Worm (Caenorhabditis elegans): ENCODE measurements around the gene F21A3.3.

F21A3.3 gene

DNA sequence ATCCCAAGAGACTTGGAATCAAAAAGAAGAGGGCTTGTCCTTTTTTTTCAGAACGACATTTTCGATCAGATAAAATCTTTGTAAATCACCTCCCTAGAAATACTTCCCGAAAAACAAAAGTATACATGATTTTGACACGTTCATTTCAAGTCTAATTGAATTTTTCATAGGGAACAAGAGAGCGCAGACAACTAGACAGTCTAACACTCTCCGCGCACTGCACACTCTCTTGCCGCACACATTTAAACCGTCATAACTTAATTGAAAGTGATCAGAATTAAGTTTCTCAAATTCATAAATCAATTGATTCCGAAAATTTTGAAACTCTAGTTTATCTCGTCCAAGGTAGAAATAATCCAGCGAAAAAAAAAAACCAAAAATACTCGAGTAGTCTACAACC, 42.2 kb downstream of the F21A3.3 start:
- no peak for TF ChIP-seq fos-1 (tag; optimal IDR thresholded peaks at IDR 0.05)
- no peak for TF ChIP-seq crh-2 (tag; optimal IDR thresholded peaks at IDR 0.05)
- no peak for TF ChIP-seq elt-1 (tag; optimal IDR thresholded peaks at IDR 0.05)

DNA sequence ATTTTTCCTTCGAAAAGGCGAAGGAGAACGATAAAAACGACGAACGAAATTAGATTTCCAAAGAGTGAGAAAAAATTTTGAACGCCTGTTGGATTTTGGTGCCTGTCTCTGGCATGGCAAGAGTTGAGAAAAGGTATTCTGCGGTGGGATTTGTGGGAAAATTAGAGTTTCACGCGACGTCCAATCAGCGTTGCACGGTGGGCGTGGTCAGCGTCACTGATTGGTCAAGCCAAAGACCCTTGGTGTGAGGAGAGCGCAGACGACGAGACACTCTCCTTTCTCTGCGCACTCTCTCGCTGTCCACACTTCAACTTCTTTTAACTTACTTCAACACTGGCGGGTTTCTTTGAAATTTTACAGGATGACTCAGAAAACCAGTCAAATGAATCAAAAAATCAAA, 45.0 kb downstream of the F21A3.3 start:
- TF ChIP-seq sem-4 (tag; optimal IDR thresholded peaks at IDR 0.05) = no peak
- TF ChIP-seq nhr-237 (tag; optimal IDR thresholded peaks at IDR 0.05) = no peak
- no peak for TF ChIP-seq snpc-4 (tag; optimal IDR thresholded peaks at IDR 0.05)
- TF ChIP-seq aly-2 (tag; optimal IDR thresholded peaks at IDR 0.05) = no peak
- TF ChIP-seq elt-1 (tag; optimal IDR thresholded peaks at IDR 0.05) = no peak
- TF ChIP-seq crh-2 (tag; optimal IDR thresholded peaks at IDR 0.05) = no peak
- no peak for TF ChIP-seq F13H6.1 (tag; optimal IDR thresholded peaks at IDR 0.05)
- no peak for TF ChIP-seq nhr-11 (tag; optimal IDR thresholded peaks at IDR 0.05)
- TF ChIP-seq gmeb-1 (tag; optimal IDR thresholded peaks at IDR 0.05) = no peak
- no peak for TF ChIP-seq mbf-1 (tag; optimal IDR thresholded peaks at IDR 0.05)

DNA sequence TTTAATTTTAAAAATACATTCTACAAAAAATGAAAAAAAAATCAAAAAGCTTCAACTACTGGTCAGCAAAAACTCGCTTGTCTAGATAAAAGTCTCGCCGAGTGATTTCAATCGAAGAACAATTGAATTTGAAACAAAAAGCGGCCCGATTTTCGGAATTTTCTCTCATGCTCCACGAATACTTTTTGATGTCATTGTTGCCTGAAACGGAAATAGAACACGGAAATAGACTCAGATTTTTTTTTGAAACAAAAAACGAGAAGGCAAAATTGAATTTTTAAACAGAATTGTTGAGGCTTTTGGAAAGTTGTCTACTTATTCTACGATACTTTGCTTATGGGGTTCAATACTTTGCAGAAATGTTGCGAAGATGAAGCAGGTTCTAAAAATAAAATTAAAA, 46.0 kb downstream of the F21A3.3 start:
- TF ChIP-seq elt-1 (tag; optimal IDR thresholded peaks at IDR 0.05) (no peak), ztf-1 (GFP tag; conservative IDR thresholded peaks at IDR 0.05) (no peak), R02D3.7 (tag; optimal IDR thresholded peaks at IDR 0.05) (no peak), ceh-82 (tag; optimal IDR thresholded peaks at IDR 0.05) (no peak), skn-1 (tag; optimal IDR thresholded peaks at IDR 0.05) (no peak), nhr-237 (tag; optimal IDR thresholded peaks at IDR 0.05) (no peak), gmeb-1 (tag; optimal IDR thresholded peaks at IDR 0.05) (no peak), peb-1 (tag; optimal IDR thresholded peaks at IDR 0.05) (no peak), C34F6.9 (tag; optimal IDR thresholded peaks at IDR 0.05) (no peak), mab-5 (tag; optimal IDR thresholded peaks at IDR 0.05) (no peak)

DNA sequence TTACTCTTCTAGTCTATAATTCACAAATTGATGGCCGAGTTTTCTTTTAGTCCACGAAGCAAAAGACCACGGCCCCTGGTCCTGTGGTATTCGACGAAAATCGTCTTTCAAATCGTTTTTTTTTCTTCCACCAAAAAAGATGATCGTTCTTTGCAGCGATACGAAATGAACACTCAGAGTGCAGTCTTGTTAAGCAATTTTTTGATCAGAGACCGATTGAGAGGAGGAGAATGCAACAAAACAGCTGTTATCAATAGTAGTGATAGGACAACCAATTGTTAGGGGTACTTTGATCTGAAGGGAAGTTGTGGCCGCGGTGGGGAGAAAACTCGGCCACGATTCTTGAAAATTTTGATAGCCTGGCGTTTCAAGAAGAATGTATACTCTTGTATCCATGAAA, 46.5 kb downstream of the F21A3.3 start:
- TF ChIP-seq nhr-237 (tag; optimal IDR thresholded peaks at IDR 0.05) = no peak
- no peak for TF ChIP-seq sem-4 (tag; optimal IDR thresholded peaks at IDR 0.05)
- peak; percentile 95 for TF ChIP-seq sma-9 (GFP tag; optimal IDR thresholded peaks at IDR 0.05)
- no peak for TF ChIP-seq sma-9 (tag; optimal IDR thresholded peaks at IDR 0.05)
- no peak for TF ChIP-seq sma-3 (GFP tag; optimal IDR thresholded peaks at IDR 0.05)
- peak in 1 of 2 experiments; percentile 49 for TF ChIP-seq lsy-2 (tag; optimal IDR thresholded peaks at IDR 0.05)
- no peak for TF ChIP-seq alr-1 (tag; optimal IDR thresholded peaks at IDR 0.05)
- no peak for TF ChIP-seq unc-62 (GFP tag; optimal IDR thresholded peaks at IDR 0.05)
- no peak for TF ChIP-seq elt-3 (tag; optimal IDR thresholded peaks at IDR 0.05)
- no peak for TF ChIP-seq R02D3.7 (tag; optimal IDR thresholded peaks at IDR 0.05)
- no peak for TF ChIP-seq ceh-16 (tag; optimal IDR thresholded peaks at IDR 0.05)
- peak; percentile 68 for TF ChIP-seq F13H6.1 (tag; optimal IDR thresholded peaks at IDR 0.05)
- peak; percentile 52 for TF ChIP-seq fos-1 (tag; optimal IDR thresholded peaks at IDR 0.05)
- peak; percentile 38 for TF ChIP-seq gmeb-1 (tag; optimal IDR thresholded peaks at IDR 0.05)
- TF ChIP-seq C34F6.9 (tag; optimal IDR thresholded peaks at IDR 0.05) = peak; percentile 41
- TF ChIP-seq nhr-6 (tag; optimal IDR thresholded peaks at IDR 0.05) = no peak
- no peak for TF ChIP-seq zag-1 (tag; optimal IDR thresholded peaks at IDR 0.05)
- TF ChIP-seq ama-1 (optimal IDR thresholded peaks at IDR 0.05) = no peak
- no peak for TF ChIP-seq lin-11 (tag; optimal IDR thresholded peaks at IDR 0.05)
- no peak for TF ChIP-seq ZK546.5 (tag; optimal IDR thresholded peaks at IDR 0.05)
- no peak for TF ChIP-seq mdl-1 (tag; optimal IDR thresholded peaks at IDR 0.05)
- no peak for TF ChIP-seq unc-55 (GFP tag; optimal IDR thresholded peaks at IDR 0.05)
- TF ChIP-seq ceh-82 (tag; optimal IDR thresholded peaks at IDR 0.05) = no peak
- no peak for TF ChIP-seq mbf-1 (tag; optimal IDR thresholded peaks at IDR 0.05)
- TF ChIP-seq skn-1 (tag; optimal IDR thresholded peaks at IDR 0.05) = no peak
- no peak for TF ChIP-seq elt-1 (tag; optimal IDR thresholded peaks at IDR 0.05)
- TF ChIP-seq nhr-12 (tag; optimal IDR thresholded peaks at IDR 0.05) = no peak
- TF ChIP-seq crh-2 (tag; optimal IDR thresholded peaks at IDR 0.05) = no peak
- no peak for TF ChIP-seq nhr-10 (tag; optimal IDR thresholded peaks at IDR 0.05)
- TF ChIP-seq egl-27 (tag; optimal IDR thresholded peaks at IDR 0.05) = no peak
- TF ChIP-seq dmd-4 (tag; optimal IDR thresholded peaks at IDR 0.05) = no peak
- TF ChIP-seq ztf-11 (tag; optimal IDR thresholded peaks at IDR 0.05) = no peak
- TF ChIP-seq ztf-4 (tag; optimal IDR thresholded peaks at IDR 0.05) = no peak
- TF ChIP-seq nhr-21 (tag; optimal IDR thresholded peaks at IDR 0.05) = peak; percentile 60
- no peak for TF ChIP-seq snpc-4 (tag; optimal IDR thresholded peaks at IDR 0.05)
- TF ChIP-seq unc-39 (tag; optimal IDR thresholded peaks at IDR 0.05) = no peak
- TF ChIP-seq blmp-1 (tag; optimal IDR thresholded peaks at IDR 0.05; ENCODE audit: insufficient read depth) = no peak
- TF ChIP-seq ztf-1 (GFP tag; conservative IDR thresholded peaks at IDR 0.05) = no peak
- TF ChIP-seq nhr-129 (tag; optimal IDR thresholded peaks at IDR 0.05) = peak; percentile 76
- TF ChIP-seq aly-2 (tag; optimal IDR thresholded peaks at IDR 0.05) = no peak

Measured in whole organism, L2 larva.